Worm (Caenorhabditis elegans): ENCODE results near the gene mak-1.
A peak's percentile ranks its signal among the peaks of the same experiment; 100 is the strongest.

mak-1 gene

DNA sequence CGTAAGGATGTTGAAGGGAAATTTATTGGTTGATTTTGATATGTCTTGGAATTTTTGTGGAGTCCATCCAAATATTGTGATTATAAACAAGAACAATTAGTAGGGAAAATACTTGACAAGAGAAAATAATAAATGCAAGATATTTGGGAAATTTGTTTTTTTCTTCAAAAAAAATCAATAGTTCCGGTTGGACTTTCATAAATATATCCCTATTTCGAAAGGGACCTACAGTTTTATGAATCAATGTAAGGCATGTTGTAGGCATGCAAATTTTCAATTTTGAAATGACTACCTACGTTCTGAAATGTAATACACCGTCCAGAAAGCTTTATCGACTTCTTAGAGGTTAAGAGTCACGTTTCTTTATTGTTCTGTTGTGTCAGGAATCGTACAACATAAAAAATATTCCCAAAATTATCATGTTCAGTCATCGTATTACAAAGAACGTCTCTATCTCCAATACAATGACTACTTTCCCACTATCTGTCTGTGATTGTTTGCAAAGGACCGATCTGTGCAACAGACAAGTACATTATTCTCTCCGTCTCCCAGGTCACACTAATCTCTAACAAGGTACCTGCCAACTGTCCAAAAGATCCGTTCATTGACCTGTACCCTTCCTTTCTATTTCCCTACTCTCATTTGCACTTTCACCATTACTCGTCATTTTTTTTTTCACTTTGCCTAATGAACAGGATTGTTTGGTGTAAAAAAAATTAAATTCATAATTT is 46.1 kb downstream of the mak-1 start, which contains the start of gene F07H5.13:
Gene F07H5.13 (plus strand): TSS at position 730 of the 731 bp plus-strand sequence.
- TF ChIP-seq nhr-43 (tag; optimal IDR thresholded peaks at IDR 0.05; ENCODE audit: poor library complexity, severe bottlenecking) = peak; percentile 87
- peak; percentile 94 for TF ChIP-seq ama-1 (optimal IDR thresholded peaks at IDR 0.05)
- peak; percentile 58 for TF ChIP-seq nhr-25 (tag; optimal IDR thresholded peaks at IDR 0.05)
- TF ChIP-seq elt-2 (tag; optimal IDR thresholded peaks at IDR 0.05) = peak; percentile 48
- peak; percentile 17 for TF ChIP-seq nhr-77 (tag; optimal IDR thresholded peaks at IDR 0.05)
- no peak for TF ChIP-seq nhr-76 (tag; optimal IDR thresholded peaks at IDR 0.05)
- TF ChIP-seq nhr-23 (tag; optimal IDR thresholded peaks at IDR 0.05) = peak; percentile 17
- peak; percentile 71 for TF ChIP-seq ztf-4 (tag; optimal IDR thresholded peaks at IDR 0.05)
- no peak for TF ChIP-seq nhr-12 (tag; optimal IDR thresholded peaks at IDR 0.05)
- TF ChIP-seq tbx-2 (tag; optimal IDR thresholded peaks at IDR 0.05) = peak; percentile 52
- no peak for TF ChIP-seq egl-27 (tag; optimal IDR thresholded peaks at IDR 0.05)
- TF ChIP-seq lsy-12 (tag; optimal IDR thresholded peaks at IDR 0.05) = peak; percentile 70
- peak; percentile 30 for TF ChIP-seq pha-4 (tag; optimal IDR thresholded peaks at IDR 0.05)
- peak; percentile 2 for TF ChIP-seq elt-1 (tag; optimal IDR thresholded peaks at IDR 0.05)
- TF ChIP-seq skn-1 (tag; optimal IDR thresholded peaks at IDR 0.05) = no peak

- no peak for TF ChIP-seq mml-1 (tag; optimal IDR thresholded peaks at IDR 0.05)
- TF ChIP-seq ceh-28 (tag; optimal IDR thresholded peaks at IDR 0.05) = no peak
- TF ChIP-seq mdl-1 (tag; optimal IDR thresholded peaks at IDR 0.05) = no peak
- no peak for TF ChIP-seq eor-1 (tag; optimal IDR thresholded peaks at IDR 0.05)
- no peak for TF ChIP-seq sea-2 (GFP tag; optimal IDR thresholded peaks at IDR 0.05)
- TF ChIP-seq nhr-23 (tag; optimal IDR thresholded peaks at IDR 0.05) = no peak
- no peak for TF ChIP-seq tbx-2 (tag; optimal IDR thresholded peaks at IDR 0.05)
Observed at ce11 chrII:8792640-8793039, 48.8 kb downstream of the mak-1 start, which contains the start of gene idpa-2. idpa-2 (minus strand) TSS chrII:8792740.

- TF ChIP-seq mml-1 (tag; optimal IDR thresholded peaks at IDR 0.05) = no peak
- no peak for TF ChIP-seq ztf-4 (tag; optimal IDR thresholded peaks at IDR 0.05)
- TF ChIP-seq jun-1 (tag; optimal IDR thresholded peaks at IDR 0.05) = no peak
- TF ChIP-seq ztf-11 (tag; optimal IDR thresholded peaks at IDR 0.05) = no peak
- TF ChIP-seq daf-12 (tag; optimal IDR thresholded peaks at IDR 0.05) = no peak
- no peak for TF ChIP-seq ZK546.5 (tag; optimal IDR thresholded peaks at IDR 0.05)
- TF ChIP-seq nhr-67 (tag; optimal IDR thresholded peaks at IDR 0.05) = no peak
- TF ChIP-seq fos-1 (tag; optimal IDR thresholded peaks at IDR 0.05) = no peak
- TF ChIP-seq mdl-1 (tag; optimal IDR thresholded peaks at IDR 0.05) = no peak
- no peak for TF ChIP-seq elt-1 (tag; optimal IDR thresholded peaks at IDR 0.05)
- no peak for TF ChIP-seq elt-2 (tag; optimal IDR thresholded peaks at IDR 0.05)
- TF ChIP-seq egl-27 (tag; optimal IDR thresholded peaks at IDR 0.05) = no peak
- TF ChIP-seq tbx-2 (tag; optimal IDR thresholded peaks at IDR 0.05) = no peak
- TF ChIP-seq fkh-10 (GFP tag; optimal IDR thresholded peaks at IDR 0.05) = no peak
- TF ChIP-seq unc-62 (GFP tag; optimal IDR thresholded peaks at IDR 0.05) = no peak
- no peak for TF ChIP-seq eor-1 (tag; optimal IDR thresholded peaks at IDR 0.05)
- TF ChIP-seq elt-3 (tag; optimal IDR thresholded peaks at IDR 0.05) = no peak
Observed at ce11 chrII:8794072-8794471, 50.2 kb downstream of the mak-1 start, which contains the start of gene F07H5.7. F07H5.7 (minus strand) TSS chrII:8794172.

- TF ChIP-seq lsy-12 (tag; optimal IDR thresholded peaks at IDR 0.05) (no peak), ztf-4 (tag; optimal IDR thresholded peaks at IDR 0.05) (no peak), jun-1 (tag; optimal IDR thresholded peaks at IDR 0.05) (no peak), eor-1 (tag; optimal IDR thresholded peaks at IDR 0.05) (no peak), nhr-12 (tag; optimal IDR thresholded peaks at IDR 0.05) (no peak), unc-39 (tag; optimal IDR thresholded peaks at IDR 0.05) (no peak), ceh-82 (tag; optimal IDR thresholded peaks at IDR 0.05) (no peak), nhr-25 (tag; optimal IDR thresholded peaks at IDR 0.05) (no peak), nfya-1 (tag; optimal IDR thresholded peaks at IDR 0.05; ENCODE audit: insufficient read depth) (no peak), elt-1 (tag; optimal IDR thresholded peaks at IDR 0.05) (no peak)
Observed at ce11 chrII:8795227-8795626, 51.4 kb downstream of the mak-1 start.

ce11 chrII:8796391-8796790 is 52.5 kb downstream of the mak-1 start:
- TF ChIP-seq nhr-11 (tag; optimal IDR thresholded peaks at IDR 0.05) = peak; percentile 28
- peak; percentile 78 for TF ChIP-seq egl-5 (tag; optimal IDR thresholded peaks at IDR 0.05)
- TF ChIP-seq sea-2 (GFP tag; optimal IDR thresholded peaks at IDR 0.05) = no peak
- TF ChIP-seq fkh-2 (tag; optimal IDR thresholded peaks at IDR 0.05) = no peak
- no peak for TF ChIP-seq elt-1 (tag; optimal IDR thresholded peaks at IDR 0.05)
- no peak for TF ChIP-seq ceh-9 (tag; optimal IDR thresholded peaks at IDR 0.05)
- TF ChIP-seq nhr-43 (tag; optimal IDR thresholded peaks at IDR 0.05; ENCODE audit: poor library complexity, severe bottlenecking) = no peak
- TF ChIP-seq fkh-10 (GFP tag; optimal IDR thresholded peaks at IDR 0.05) = peak; percentile 89
- TF ChIP-seq ztf-11 (tag; optimal IDR thresholded peaks at IDR 0.05) = no peak
- TF ChIP-seq unc-39 (tag; optimal IDR thresholded peaks at IDR 0.05) = no peak
- TF ChIP-seq elt-3 (tag; optimal IDR thresholded peaks at IDR 0.05) = no peak
- peak; percentile 38 for TF ChIP-seq unc-62 (GFP tag; optimal IDR thresholded peaks at IDR 0.05)
- peak; percentile 35 for TF ChIP-seq R02D3.7 (tag; optimal IDR thresholded peaks at IDR 0.05)
- TF ChIP-seq daf-12 (tag; optimal IDR thresholded peaks at IDR 0.05) = no peak
- TF ChIP-seq ceh-16 (tag; optimal IDR thresholded peaks at IDR 0.05) = no peak
- TF ChIP-seq tbx-2 (tag; optimal IDR thresholded peaks at IDR 0.05) = peak; percentile 91
- peak; percentile 84 for TF ChIP-seq lin-39 (tag; optimal IDR thresholded peaks at IDR 0.05)
- no peak for TF ChIP-seq fos-1 (tag; optimal IDR thresholded peaks at IDR 0.05)
- no peak for TF ChIP-seq eor-1 (tag; optimal IDR thresholded peaks at IDR 0.05)
- TF ChIP-seq mdl-1 (tag; optimal IDR thresholded peaks at IDR 0.05) = peak; percentile 50
- no peak for TF ChIP-seq pqm-1 (tag; optimal IDR thresholded peaks at IDR 0.05)
- TF ChIP-seq pha-4 (tag; optimal IDR thresholded peaks at IDR 0.05) = no peak
- peak; percentile 14 for TF ChIP-seq snpc-4 (tag; optimal IDR thresholded peaks at IDR 0.05)

Measured in whole organism, L3 larva.